Worm (Caenorhabditis elegans): ENCODE measurements around the gene ZK381.8.

DNA sequence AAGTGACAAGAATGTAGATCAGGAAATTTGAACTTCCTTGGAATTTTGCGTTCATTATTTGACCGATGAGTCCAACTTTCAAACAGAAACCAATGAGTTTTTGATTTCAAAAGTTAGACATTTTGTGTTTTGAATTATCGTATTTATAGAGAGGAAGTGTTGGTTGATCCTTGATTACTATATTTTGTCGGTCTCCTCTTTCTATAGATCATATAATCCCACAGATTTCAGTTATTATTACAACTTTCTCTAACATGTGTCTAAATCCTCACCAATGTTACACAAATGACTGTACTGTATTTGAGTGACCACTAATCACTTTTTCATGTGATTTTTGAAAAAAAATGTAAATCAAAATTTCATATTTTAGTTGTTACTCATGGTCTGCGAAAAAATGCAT, 5.7 kb downstream of the ZK381.8 start, which contains the start of gene B0478.3:
- TF ChIP-seq nhr-11 (tag; optimal IDR thresholded peaks at IDR 0.05) (no peak), elt-2 (tag; optimal IDR thresholded peaks at IDR 0.05) (no peak)
